Fruit fly (Drosophila melanogaster) whole organism, embryonic: ENCODE results near the gene CG33172.

Source experiments
- Blimp-1 ChIP-seq: fragments of 200-800 bp; sonication (Bioruptor generic); optimal IDR thresholded peaks from 3 replicates; lab custom pipeline; 2018; ENCODE audit warnings: missing biosample characterization, missing genetic modification characterization, mild to moderate bottlenecking, moderate library complexity, missing genetic modification reagents
- CG11456 ChIP-seq: fragments of 200-800 bp; sonication (Bioruptor generic); IDR thresholded peaks from 3 replicates; pipeline ENCODE4 v1.3.6; 2022; ENCODE audit warnings: missing biosample characterization, missing genetic modification characterization
- CG11504 ChIP-seq: fragments of 200-800 bp; sonication (Bioruptor generic); optimal IDR thresholded peaks from 3 replicates; lab custom pipeline; 2019; ENCODE audit warnings: missing biosample characterization, mild to moderate bottlenecking, missing genetic modification characterization, moderate library complexity
- CG13775 ChIP-seq: fragments of 200-800 bp; sonication (Bioruptor generic); optimal IDR thresholded peaks from 3 replicates; lab custom pipeline; 2017; ENCODE audit warnings: missing biosample characterization, mild to moderate bottlenecking, missing genetic modification characterization
- CG14667 ChIP-seq: fragments of 200-800 bp; sonication (Bioruptor generic); IDR thresholded peaks from 2 replicates; pipeline ENCODE4 v1.3.6; 2022; ENCODE audit warnings: missing biosample characterization, missing genetic modification characterization
- CG15514 ChIP-seq: fragments of 200-800 bp; sonication (Bioruptor generic); optimal IDR thresholded peaks from 3 replicates; lab custom pipeline; 2017; ENCODE audit warnings: missing biosample characterization, missing genetic modification characterization, mild to moderate bottlenecking, moderate library complexity, missing genetic modification reagents
- CG16813 ChIP-seq: fragments of 200-800 bp; sonication (Bioruptor generic); IDR thresholded peaks from 3 replicates; pipeline ENCODE4 v1.3.6; 2022; ENCODE audit warnings: missing biosample characterization, missing genetic modification characterization; ENCODE audit not compliant: partially characterized antibody
- CG17612 ChIP-seq: fragments of 200-800 bp; sonication (Bioruptor generic); IDR thresholded peaks from 2 replicates; pipeline ENCODE4 v1.3.6; 2022; ENCODE audit warnings: missing biosample characterization, missing genetic modification characterization
- CG18619 ChIP-seq: fragments of 200-800 bp; sonication (Bioruptor generic); optimal IDR thresholded peaks from 3 replicates; lab custom pipeline; 2017; ENCODE audit warnings: missing biosample characterization, mild to moderate bottlenecking, missing genetic modification characterization
- CG2129 ChIP-seq: fragments of 200-800 bp; sonication (Bioruptor generic); IDR thresholded peaks from 2 replicates; pipeline ENCODE4 v1.3.6; 2022; ENCODE audit warnings: missing biosample characterization, missing genetic modification characterization; ENCODE audit not compliant: partially characterized antibody
- CG30431 ChIP-seq: fragments of 200-800 bp; sonication (Bioruptor generic); optimal IDR thresholded peaks from 2 replicates; lab custom pipeline; 2017; ENCODE audit warnings: missing biosample characterization, missing genetic modification characterization
- CG31441 ChIP-seq: fragments of 200-800 bp; sonication (Bioruptor generic); IDR thresholded peaks from 2 replicates; pipeline ENCODE4 v1.3.6; 2022; ENCODE audit warnings: missing biosample characterization, missing genetic modification characterization
- CG4404 ChIP-seq: fragments of 200-800 bp; sonication (Bioruptor generic); IDR thresholded peaks from 2 replicates; pipeline ENCODE4 v1.3.6; 2022; ENCODE audit warnings: missing biosample characterization, missing genetic modification characterization
- CG4730 ChIP-seq: fragments of 200-800 bp; sonication (Bioruptor generic); IDR thresholded peaks from 2 replicates; pipeline ENCODE4 v1.3.6; 2022; ENCODE audit warnings: missing biosample characterization, missing genetic modification characterization
- CG6791 ChIP-seq: fragments of 200-800 bp; sonication (Bioruptor generic); IDR thresholded peaks from 3 replicates; pipeline ENCODE4 v1.3.6; 2022; ENCODE audit warnings: missing biosample characterization, missing genetic modification characterization; ENCODE audit not compliant: partially characterized antibody
- CG7357 ChIP-seq: fragments of 200-800 bp; sonication (Bioruptor generic); IDR thresholded peaks from 3 replicates; pipeline ENCODE4 v1.3.6; 2022; ENCODE audit warnings: missing biosample characterization, missing genetic modification characterization
- CG7987 ChIP-seq: fragments of 200-800 bp; sonication (Bioruptor generic); optimal IDR thresholded peaks from 2 replicates; lab custom pipeline; 2018; ENCODE audit warnings: missing biosample characterization, mild to moderate bottlenecking, missing genetic modification characterization, moderate library complexity
- CoRest ChIP-seq: fragments of 200-800 bp; sonication (Bioruptor generic); optimal IDR thresholded peaks from 3 replicates; lab custom pipeline; 2018; ENCODE audit warnings: missing biosample characterization, mild to moderate bottlenecking, missing genetic modification characterization, moderate library complexity
- HHEX ChIP-seq: fragments of 200-800 bp; sonication (Bioruptor generic); optimal IDR thresholded peaks from 3 replicates; lab custom pipeline; 2017; ENCODE audit warnings: missing biosample characterization, mild to moderate bottlenecking, missing genetic modification characterization, missing genetic modification reagents
- HLHmδ ChIP-seq: fragments of 200-800 bp; sonication (Bioruptor generic); optimal IDR thresholded peaks from 2 replicates; lab custom pipeline; 2018; ENCODE audit warnings: missing biosample characterization, mild to moderate bottlenecking, missing genetic modification characterization, moderate library complexity
- Med ChIP-seq: fragments of 200-800 bp; sonication (Bioruptor generic); peaks from one replicate; lab custom pipeline; 2016; ENCODE audit warnings: missing biosample characterization, missing genetic modification characterization, mild to moderate bottlenecking, inconsistent platforms, moderate library complexity
- Neu2 ChIP-seq: fragments of 200-800 bp; sonication (Bioruptor generic); optimal IDR thresholded peaks from 3 replicates; lab custom pipeline; 2016; ENCODE audit warnings: missing biosample characterization, missing genetic modification characterization, borderline replicate concordance
- PHDP ChIP-seq: fragments of 200-800 bp; sonication (Bioruptor generic); optimal IDR thresholded peaks from 3 replicates; lab custom pipeline; 2018; ENCODE audit warnings: missing biosample characterization, mild to moderate bottlenecking, missing genetic modification characterization, moderate library complexity
- TFAM ChIP-seq: fragments of 200-800 bp; sonication (Bioruptor generic); optimal IDR thresholded peaks from 2 replicates; lab custom pipeline; 2017; ENCODE audit warnings: missing biosample characterization, missing genetic modification characterization, inconsistent platforms
- ash1 ChIP-seq: fragments of 200-800 bp; sonication (Bioruptor generic); optimal IDR thresholded peaks from 2 replicates; lab custom pipeline; 2018; ENCODE audit warnings: missing biosample characterization, mild to moderate bottlenecking, missing genetic modification characterization
- cg ChIP-seq: fragments of 200-800 bp; sonication (Bioruptor generic); optimal IDR thresholded peaks from 3 replicates; lab custom pipeline; 2019; ENCODE audit warnings: missing biosample characterization, mild to moderate bottlenecking, missing genetic modification characterization, moderate library complexity
- crc ChIP-seq: fragments of 200-800 bp; sonication (Bioruptor generic); optimal IDR thresholded peaks from 2 replicates; lab custom pipeline; 2016; ENCODE audit warnings: missing biosample characterization, missing genetic modification characterization
- dpn ChIP-seq, 2 experiments: fragments of 200-800 bp; sonication (Bioruptor generic); optimal IDR thresholded peaks; 3 replicates each; lab custom pipeline; 2016; ENCODE audit warnings: missing biosample characterization in 2 of 2, missing genetic modification characterization in 2 of 2
- eve ChIP-seq, 2 experiments: fragments of >200 bp; optimal IDR thresholded peaks; 2 replicates each; lab custom pipeline; 2017; ENCODE audit warnings: missing biosample characterization in 2 of 2, missing genetic modification characterization in 2 of 2
- ewg ChIP-seq: fragments of 200-800 bp; sonication (Bioruptor generic); optimal IDR thresholded peaks from 3 replicates; lab custom pipeline; 2017; ENCODE audit warnings: mild to moderate bottlenecking, missing biosample characterization, missing genetic modification reagents, missing genetic modification characterization
- exex ChIP-seq: fragments of 200-800 bp; sonication (Bioruptor generic); optimal IDR thresholded peaks from 4 replicates; lab custom pipeline; 2018; ENCODE audit warnings: missing biosample characterization, mild to moderate bottlenecking, missing genetic modification characterization, moderate library complexity
- fd64A ChIP-seq: fragments of 200-800 bp; sonication (Bioruptor generic); optimal IDR thresholded peaks from 3 replicates; lab custom pipeline; 2018; ENCODE audit warnings: missing biosample characterization, mild to moderate bottlenecking, missing genetic modification characterization
- gcm2 ChIP-seq: fragments of 200-800 bp; sonication (Bioruptor generic); optimal IDR thresholded peaks from 2 replicates; lab custom pipeline; 2016; ENCODE audit warnings: missing biosample characterization, missing genetic modification characterization
- hkb ChIP-seq, 2 experiments: fragments of 200-800 bp in 1 of 2; fragments of >200 bp in 1 of 2; sonication (Bioruptor generic) in 1 of 2; IDR thresholded peaks in 1 of 2; optimal IDR thresholded peaks in 1 of 2; 2 replicates each; pipeline versions ENCODE4 v1.3.6 to Lab custom; 2017 to 2022; ENCODE audit warnings: missing biosample characterization in 1 of 2, missing genetic modification characterization in 1 of 2
- kah ChIP-seq: fragments of 200-800 bp; sonication (Bioruptor generic); optimal IDR thresholded peaks from 2 replicates; lab custom pipeline; 2018; ENCODE audit warnings: missing biosample characterization, mild to moderate bottlenecking, missing genetic modification characterization
- lilli ChIP-seq: fragments of 200-800 bp; sonication (Bioruptor generic); optimal IDR thresholded peaks from 3 replicates; lab custom pipeline; 2016; ENCODE audit warnings: missing biosample characterization, missing genetic modification characterization
- lola ChIP-seq, 3 experiments: fragments of >200 bp in 2 of 3; fragments of 200-800 bp in 1 of 3; sonication (Bioruptor generic) in 1 of 3; optimal IDR thresholded peaks; 2 replicates each; lab custom pipeline; 2017 to 2019; ENCODE audit warnings: missing biosample characterization in 3 of 3, missing genetic modification characterization in 3 of 3, mild to moderate bottlenecking in 1 of 3, moderate library complexity in 1 of 3
- onecut ChIP-seq: fragments of 200-800 bp; sonication (Bioruptor generic); IDR thresholded peaks from 2 replicates; pipeline ENCODE4 v1.3.6; 2022; ENCODE audit warnings: missing biosample characterization, missing genetic modification characterization
- pb ChIP-seq: fragments of 200-800 bp; sonication (Bioruptor generic); optimal IDR thresholded peaks from 3 replicates; lab custom pipeline; 2016; ENCODE audit warnings: missing biosample characterization, missing genetic modification characterization
- pho ChIP-seq: fragments of 200-800 bp; sonication (Bioruptor generic); optimal IDR thresholded peaks from 2 replicates; lab custom pipeline; 2016; ENCODE audit warnings: missing biosample characterization, missing genetic modification characterization
- row ChIP-seq: fragments of 200-800 bp; sonication (Bioruptor generic); IDR thresholded peaks from 3 replicates; pipeline ENCODE4 v1.3.6; 2022; ENCODE audit warnings: missing biosample characterization, missing genetic modification characterization
- sens ChIP-seq: fragments of 200-800 bp; sonication (Bioruptor generic); peaks from one replicate; lab custom pipeline; 2016; ENCODE audit warnings: missing biosample characterization, missing genetic modification characterization
- toy ChIP-seq: fragments of 200-800 bp; sonication (Bioruptor generic); IDR thresholded peaks from 2 replicates; pipeline ENCODE4 v1.3.6; 2022; ENCODE audit warnings: missing biosample characterization, missing genetic modification characterization
- twi ChIP-seq: fragments of 200-800 bp; optimal IDR thresholded peaks from 2 replicates; lab custom pipeline; 2019; ENCODE audit warnings: missing biosample characterization, mild to moderate bottlenecking, missing genetic modification characterization, moderate library complexity
- z ChIP-seq: fragments of 200-800 bp; sonication (Bioruptor generic); IDR thresholded peaks from 3 replicates; pipeline ENCODE4 v1.3.6; 2022; ENCODE audit warnings: missing biosample characterization, missing genetic modification characterization
- zen2 ChIP-seq: fragments of 200-800 bp; sonication (Bioruptor generic); IDR thresholded peaks from 3 replicates; pipeline ENCODE4 v1.3.6; 2022; ENCODE audit warnings: missing biosample characterization, missing genetic modification characterization; ENCODE audit not compliant: partially characterized antibody

CG33172 gene

DNA sequence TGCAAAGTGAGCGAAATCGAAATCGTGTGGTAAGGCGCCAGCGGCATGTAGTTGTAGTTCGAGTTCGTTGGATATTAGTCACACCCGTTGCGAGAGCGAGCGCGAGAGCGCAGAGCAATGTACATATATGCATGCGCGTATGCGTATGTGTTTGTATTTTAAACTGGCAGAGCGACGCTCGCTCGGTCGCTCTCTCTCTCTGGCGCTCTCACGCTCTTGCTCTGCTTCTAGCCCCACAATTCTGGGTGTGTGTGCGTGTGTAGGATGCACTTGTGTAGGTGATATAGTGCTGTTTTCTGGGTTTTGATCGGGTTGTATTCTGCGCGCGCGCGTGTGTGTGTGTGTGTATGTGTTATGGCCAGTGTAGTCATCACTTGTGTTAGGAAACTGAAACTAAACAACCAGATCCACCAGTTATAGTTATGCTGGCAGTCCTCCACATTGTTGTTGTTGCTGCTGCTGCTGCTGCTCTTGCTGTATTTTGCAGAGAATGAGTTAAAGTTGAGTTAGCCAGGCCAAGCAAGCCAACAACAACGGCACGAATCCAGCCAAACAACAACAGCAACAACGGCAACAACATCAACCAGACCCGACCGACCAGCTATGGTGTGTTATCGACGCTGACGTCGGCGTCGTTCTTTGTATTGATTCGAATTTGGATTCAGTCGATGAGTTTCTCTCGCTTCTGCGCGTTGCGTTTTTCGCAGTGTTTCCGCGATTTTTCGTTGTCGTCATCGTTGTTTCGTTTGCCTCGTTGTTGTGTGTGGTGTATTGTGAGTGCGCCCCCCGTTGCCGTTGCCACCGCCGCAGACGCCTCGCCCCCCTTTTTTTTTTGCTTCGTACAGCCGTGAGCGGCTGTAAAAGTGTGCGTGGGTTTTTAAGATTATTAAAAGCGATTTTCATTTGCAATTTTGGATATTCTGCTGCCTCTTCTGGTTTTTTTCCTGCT, 42.5 kb downstream of the CG33172 start (continued):
- TF ChIP-seq CG16813 (GFP tag; lab: Robert Waterston, UW) (no peak), Med (peak; percentile 32), toy (GFP tag; lab: Robert Waterston, UW) (no peak), ewg (peak; percentile 11), pb (GFP tag; lab: Kevin White, UChicago) (no peak), zen2 (peak; percentile 45; the same call in 2 of the 3 replicates), sens (GFP tag; lab: Kevin White, UChicago) (peak; percentile 7), CG17612 (GFP tag; lab: Robert Waterston, UW) (no peak), CG13775 (GFP tag; lab: Kevin White, UChicago) (no peak), TFAM (no peak), PHDP (tag; lab: Kevin White, UChicago) (no peak), CG15514 (GFP tag; lab: Kevin White, UChicago) (peak; percentile 30), CG31441 (GFP tag; lab: Robert Waterston, UW) (no peak), HLHmδ (GFP tag; lab: Kevin White, UChicago) (peak; percentile 9), CoRest (tag; lab: Kevin White, UChicago) (no peak), dpn (GFP tag; optimal IDR thresholded peaks at IDR 0.05; lab: Kevin White, UChicago) (no peak), CG30431 (no peak)

DNA sequence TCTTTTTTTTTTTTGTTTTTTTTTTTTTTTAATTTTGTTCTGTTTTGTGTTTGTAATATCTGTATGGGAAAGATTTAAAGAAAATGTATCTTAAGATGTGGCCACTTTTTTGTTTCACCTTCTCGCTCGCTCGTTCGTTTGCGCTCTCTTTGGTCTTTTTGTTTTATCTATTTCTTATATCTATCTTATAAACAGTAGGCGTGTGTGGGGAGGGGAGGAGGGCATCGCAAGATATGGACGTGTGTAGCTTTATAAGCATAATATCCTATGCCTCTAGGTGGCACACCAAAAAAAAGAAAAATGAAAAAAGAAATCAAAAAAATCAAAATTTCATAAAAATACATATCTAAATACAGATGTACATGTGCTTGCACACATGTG, 43.1 kb downstream of the CG33172 start:
- TF ChIP-seq exex (tag; lab: Kevin White, UChicago) (no peak), onecut (no peak), Med (peak; percentile 71), CG11456 (GFP tag; lab: Robert Waterston, UW) (no peak), CG14667 (no peak), eve (GFP tag; optimal IDR thresholded peaks at IDR 0.05; lab: Kevin White, UChicago) (peak in 1 of 2 experiments; percentile 14), lola (GFP tag; optimal IDR thresholded peaks at IDR 0.05; lab: Kevin White, UChicago) (peak in 1 of 3 experiments; percentile 22), Neu2 (GFP tag; lab: Kevin White, UChicago) (no peak), CG7357 (no peak), sens (GFP tag; lab: Kevin White, UChicago) (peak; percentile 68)

DNA sequence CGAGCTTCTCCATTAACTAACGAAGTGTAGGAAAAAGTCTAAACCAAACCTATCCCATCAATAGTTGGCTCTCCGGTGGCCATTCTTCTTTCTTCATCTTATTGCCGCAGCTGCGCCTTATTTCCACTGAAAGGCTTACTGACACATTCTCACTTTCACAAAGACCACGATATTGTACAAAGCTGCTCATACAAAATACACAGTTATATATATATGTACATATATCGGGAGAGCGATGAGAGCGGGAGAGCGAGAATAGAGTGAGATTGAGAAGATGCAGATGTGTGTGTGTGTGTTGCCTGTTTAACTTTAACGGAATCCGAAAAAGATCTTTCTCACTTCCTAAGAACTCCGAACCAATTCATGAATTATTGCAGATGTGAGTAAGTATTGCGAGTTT, 43.8 kb downstream of the CG33172 start:
- TF ChIP-seq CG7987 (GFP tag; lab: Kevin White, UChicago) (no peak), hkb (optimal IDR thresholded peaks at IDR 0.05; lab: Kevin White, UChicago) (no peak), hkb (GFP tag; IDR thresholded peaks at IDR 0.05; lab: Robert Waterston, UW) (no peak), CG4404 (GFP tag; lab: Robert Waterston, UW) (no peak), fd64A (no peak), pho (GFP tag; lab: Kevin White, UChicago) (no peak), twi (no peak), kah (no peak), HHEX (no peak), CG11504 (tag; lab: Kevin White, UChicago) (no peak), ash1 (GFP tag; lab: Kevin White, UChicago) (no peak), Blimp-1 (GFP tag; lab: Kevin White, UChicago) (peak; percentile 33), gcm2 (GFP tag; lab: Kevin White, UChicago) (no peak), cg (GFP tag; lab: Kevin White, UChicago) (peak; percentile 93), lilli (GFP tag; lab: Kevin White, UChicago) (no peak), z (GFP tag; lab: Robert Waterston, UW) (0 out of 3 replicates have a peak, but pooled peaks have one; percentile 58), CG4730 (GFP tag; lab: Robert Waterston, UW) (no peak), crc (GFP tag; lab: Kevin White, UChicago) (no peak), CG18619 (GFP tag; lab: Kevin White, UChicago) (no peak), CG6791 (GFP tag; lab: Robert Waterston, UW) (no peak), CG2129 (GFP tag; lab: Robert Waterston, UW) (no peak), row (GFP tag; lab: Robert Waterston, UW) (no peak)
